Worm (Caenorhabditis elegans) whole organism, late embryonic: ENCODE measurements around the gene R105.5.

ENCODE experiments used
- ama-1 ChIP-seq: fragments of 150-350 bp; optimal IDR thresholded peaks from 2 replicates; lab custom pipeline; 2014
- ceh-14 ChIP-seq: sonication (generic microtip); optimal IDR thresholded peaks from 2 replicates; lab custom pipeline; 2016; ENCODE audit warnings: missing genotype, missing genetic modification characterization, missing compliant biosample characterization
- ceh-19 ChIP-seq: fragments of 200-800 bp; sonication (Bioruptor generic); optimal IDR thresholded peaks from 2 replicates; lab custom pipeline; 2018; ENCODE audit warnings: mild to moderate bottlenecking, missing genetic modification characterization, missing compliant biosample characterization
- ceh-2 ChIP-seq: sonication (generic microtip); optimal IDR thresholded peaks from 2 replicates; lab custom pipeline; 2016; ENCODE audit warnings: missing genotype, missing genetic modification characterization, missing compliant biosample characterization
- ceh-31 ChIP-seq: sonication (generic microtip); optimal IDR thresholded peaks from 2 replicates; lab custom pipeline; 2016; ENCODE audit warnings: missing genetic modification characterization, missing compliant biosample characterization
- ceh-34 ChIP-seq: sonication (generic microtip); optimal IDR thresholded peaks from 2 replicates; lab custom pipeline; 2016; ENCODE audit warnings: mild to moderate bottlenecking, missing genetic modification characterization, missing compliant biosample characterization
- ceh-45 ChIP-seq: fragments of 200-800 bp; sonication (Bioruptor generic); IDR thresholded peaks from 2 replicates; pipeline ENCODE4 v1.3.6; 2022; ENCODE audit warnings: missing genetic modification reagents, missing genetic modification characterization, missing compliant biosample characterization
- ceh-9 ChIP-seq: sonication (generic microtip); optimal IDR thresholded peaks from 2 replicates; lab custom pipeline; 2016; ENCODE audit warnings: mild to moderate bottlenecking, missing genetic modification characterization, inconsistent platforms, missing compliant biosample characterization
- che-1 ChIP-seq: sonication (generic microtip); optimal IDR thresholded peaks from 2 replicates; lab custom pipeline; 2016; ENCODE audit warnings: mild to moderate bottlenecking, missing genetic modification characterization, missing compliant biosample characterization
- elt-2 ChIP-seq: sonication (generic microtip); optimal IDR thresholded peaks from 2 replicates; lab custom pipeline; 2016; ENCODE audit warnings: missing genetic modification reagents, missing genetic modification characterization, missing compliant biosample characterization
- ets-4 ChIP-seq: sonication (generic microtip); optimal IDR thresholded peaks from 2 replicates; lab custom pipeline; 2016; ENCODE audit warnings: missing genetic modification characterization, missing compliant biosample characterization
- hlh-15 ChIP-seq: sonication (generic microtip); optimal IDR thresholded peaks from 2 replicates; lab custom pipeline; 2016; ENCODE audit warnings: missing genetic modification characterization, missing compliant biosample characterization
- hlh-30 ChIP-seq: sonication (generic microtip); optimal IDR thresholded peaks from 2 replicates; lab custom pipeline; 2017; ENCODE audit warnings: antibody characterized with exemption, missing genetic modification characterization, missing compliant biosample characterization; ENCODE audit not compliant: insufficient read depth
- hlh-6 ChIP-seq: sonication (generic microtip); optimal IDR thresholded peaks from 2 replicates; lab custom pipeline; 2016; ENCODE audit warnings: missing genotype, missing genetic modification characterization, missing compliant biosample characterization
- nfya-1 ChIP-seq: sonication (generic microtip); optimal IDR thresholded peaks from 2 replicates; lab custom pipeline; 2017; ENCODE audit warnings: missing genetic modification characterization, mild to moderate bottlenecking, missing compliant biosample characterization, antibody characterized with exemption, moderate library complexity
- nhr-232 ChIP-seq: sonication (generic microtip); optimal IDR thresholded peaks from 2 replicates; lab custom pipeline; 2016; ENCODE audit warnings: missing genetic modification characterization, missing compliant biosample characterization
- npax-4 ChIP-seq: sonication (generic microtip); optimal IDR thresholded peaks from 2 replicates; lab custom pipeline; 2016; ENCODE audit warnings: missing genetic modification characterization, missing compliant biosample characterization
- odd-2 ChIP-seq: sonication (generic microtip); optimal IDR thresholded peaks from 2 replicates; lab custom pipeline; 2017; ENCODE audit warnings: antibody characterized with exemption, mild to moderate bottlenecking, missing genetic modification characterization, missing compliant biosample characterization
- pat-9 ChIP-seq: fragments of 200-800 bp; sonication (Bioruptor generic); optimal IDR thresholded peaks from 2 replicates; lab custom pipeline; 2018; ENCODE audit warnings: mild to moderate bottlenecking, missing genetic modification characterization, moderate library complexity, missing compliant biosample characterization
- pax-1 ChIP-seq: fragments of 150-350 bp; optimal IDR thresholded peaks from 2 replicates; lab custom pipeline; 2014; ENCODE audit warnings: missing biosample characterization, missing genetic modification characterization
- pha-2 ChIP-seq: sonication (generic microtip); optimal IDR thresholded peaks from 2 replicates; lab custom pipeline; 2017; ENCODE audit warnings: mild to moderate bottlenecking, missing genetic modification characterization, missing compliant biosample characterization
- rnt-1 ChIP-seq: sonication (generic microtip); optimal IDR thresholded peaks from 2 replicates; lab custom pipeline; 2016; ENCODE audit warnings: missing genetic modification characterization, missing compliant biosample characterization
- sox-2 ChIP-seq: fragments of 200-800 bp; sonication (Bioruptor generic); IDR thresholded peaks from 2 replicates; pipeline ENCODE4 v1.3.6; 2022; ENCODE audit warnings: missing genetic modification reagents, missing genetic modification characterization, missing compliant biosample characterization
- tbx-7 ChIP-seq: sonication (generic microtip); optimal IDR thresholded peaks from 2 replicates; lab custom pipeline; 2016; ENCODE audit warnings: missing genotype, missing genetic modification characterization, missing compliant biosample characterization
- unc-3 ChIP-seq, 2 experiments: fragments of 200-800 bp in 1 of 2; sonication (Bioruptor generic) in 1 of 2; sonication (generic microtip) in 1 of 2; conservative IDR thresholded peaks in 1 of 2; optimal IDR thresholded peaks in 1 of 2; 2 replicates each; pipeline versions ENCODE4 v1.3.6 to Lab custom; 2016 to 2022; ENCODE audit warnings: missing compliant biosample characterization in 2 of 2, missing genetic modification characterization in 2 of 2, missing genetic modification reagents in 1 of 2
- zip-5 ChIP-seq: sonication (generic microtip); optimal IDR thresholded peaks from 2 replicates; lab custom pipeline; 2016; ENCODE audit warnings: missing genetic modification characterization, missing compliant biosample characterization

The R105.5 gene

ce11 chrIV:4673332-4673731 lies 37.2 kb downstream of the R105.5 start:
- TF ChIP-seq rnt-1 (tag; lab: Kevin White, UChicago) (no peak), ets-4 (tag; lab: Kevin White, UChicago) (no peak), hlh-15 (no peak), ama-1 (no peak), unc-3 (GFP tag; conservative IDR thresholded peaks at IDR 0.05; lab: Robert Waterston, UW) (no peak), unc-3 (tag; optimal IDR thresholded peaks at IDR 0.05; lab: Kevin White, UChicago) (no peak), tbx-7 (tag; lab: Kevin White, UChicago) (no peak), ceh-31 (tag; lab: Kevin White, UChicago) (no peak), ceh-9 (tag; lab: Kevin White, UChicago) (no peak), odd-2 (tag; lab: Kevin White, UChicago) (no peak), sox-2 (GFP tag; lab: Robert Waterston, UW) (no peak), pat-9 (tag; lab: Kevin White, UChicago) (no peak), elt-2 (no peak)

DNA sequence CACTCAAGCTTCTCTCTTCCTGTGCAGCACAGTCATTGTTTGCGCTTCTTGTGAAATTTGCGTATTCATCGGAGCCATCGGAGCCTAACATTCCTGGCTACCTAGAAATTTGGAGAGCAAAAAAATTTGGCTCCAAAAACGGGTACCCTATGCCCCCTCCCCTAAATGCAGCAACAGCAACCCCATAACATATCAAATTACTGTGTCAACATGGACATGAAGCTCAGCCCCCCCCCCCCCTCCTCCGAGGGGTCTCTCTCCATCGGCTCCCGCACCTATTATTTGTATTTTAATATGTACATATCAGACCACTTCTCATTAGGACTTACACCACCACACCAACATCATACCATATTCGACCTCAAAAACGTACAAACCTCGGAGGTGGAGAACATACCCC lies 38.2 kb downstream of the R105.5 start:
- no peak for TF ChIP-seq pax-1 (tag; lab: Kevin White, UChicago)
- TF ChIP-seq ceh-19 (GFP tag; lab: Kevin White, UChicago) = peak; percentile 39
- peak; percentile 92 for TF ChIP-seq ceh-34 (tag; lab: Kevin White, UChicago)

- TF ChIP-seq che-1 (tag; lab: Kevin White, UChicago) = no peak
- no peak for TF ChIP-seq ceh-14 (tag; lab: Kevin White, UChicago)
- TF ChIP-seq npax-4 (tag; lab: Kevin White, UChicago) = no peak
- no peak for TF ChIP-seq nhr-232 (tag; lab: Kevin White, UChicago)
- no peak for TF ChIP-seq pha-2 (tag; lab: Kevin White, UChicago)
- no peak for TF ChIP-seq ceh-45 (GFP tag; lab: Robert Waterston, UW)
- no peak for TF ChIP-seq hlh-30 (tag; lab: Kevin White, UChicago)
Observed at ce11 chrIV:4678718-4679117, 42.6 kb downstream of the R105.5 start, which contains the start of gene kin-36. TSS of gene kin-36 (plus strand) at chrIV:4679018.

ce11 chrIV:4683149-4683548 lies 47.0 kb downstream of the R105.5 start:
- TF ChIP-seq nfya-1 (tag; lab: Kevin White, UChicago) (peak; percentile 68), ceh-2 (tag; lab: Kevin White, UChicago) (no peak)

ce11 chrIV:4686291-4686830 lies 50.3 kb downstream of the R105.5 start:
- TF ChIP-seq zip-5 (tag; lab: Kevin White, UChicago) (no peak), nfya-1 (tag; lab: Kevin White, UChicago) (peak; percentile 80), hlh-6 (no peak)
